Worm (Caenorhabditis elegans): ENCODE data around the gene chmp-7.

chmp-7 gene

ce11 chrII:9070740-9071139 is 16.0 kb downstream of the chmp-7 start, which contains the start of gene T24B8.4:
Gene T24B8.4 (minus strand): TSS chrII:9070840.
- no peak for TF ChIP-seq spr-1 (tag; optimal IDR thresholded peaks at IDR 0.05)
- no peak for TF ChIP-seq pha-4 (GFP tag; IDR thresholded peaks at IDR 0.05)
- TF ChIP-seq pha-4 (tag; optimal IDR thresholded peaks at IDR 0.05) = no peak
- no peak for TF ChIP-seq snpc-4 (tag; optimal IDR thresholded peaks at IDR 0.05)
- no peak for TF ChIP-seq aha-1 (tag)

ce11 chrII:9072769-9073168 is 18.0 kb downstream of the chmp-7 start:
- TF ChIP-seq unc-62 (GFP tag; optimal IDR thresholded peaks at IDR 0.05 in 1 of 2) (peak in 1 of 2 experiments; percentile 52), unc-62 (tag; optimal IDR thresholded peaks at IDR 0.05) (no peak), nhr-102 (tag; optimal IDR thresholded peaks at IDR 0.05) (no peak)

- TF ChIP-seq dmd-8 (GFP tag; IDR thresholded peaks at IDR 0.05) (no peak), unc-62 (GFP tag; optimal IDR thresholded peaks at IDR 0.05 in 1 of 2) (peak in 1 of 2 experiments; percentile 97), unc-62 (tag; optimal IDR thresholded peaks at IDR 0.05) (no peak)
Measured at ce11 chrII:9074492-9074891, 19.7 kb downstream of the chmp-7 start.

ce11 chrII:9076098-9076879 is 21.5 kb downstream of the chmp-7 start:
- TF ChIP-seq mdl-1 (tag; optimal IDR thresholded peaks at IDR 0.05) (peak in 1 of 2 experiments; percentile 9), nhr-28 (tag; optimal IDR thresholded peaks at IDR 0.05) (peak; percentile 13), aha-1 (tag) (peak; percentile 92), hif-1 (tag; optimal IDR thresholded peaks at IDR 0.05) (no peak), nhr-25 (tag; optimal IDR thresholded peaks at IDR 0.05; ENCODE audit: borderline replicate concordance, insufficient read depth) (no peak), Y5F2A.4 (GFP tag; optimal IDR thresholded peaks at IDR 0.05) (no peak), mxl-3 (GFP tag; optimal IDR thresholded peaks at IDR 0.05) (peak; percentile 73), hlh-30 (tag; optimal IDR thresholded peaks at IDR 0.05; ENCODE audit: insufficient read depth) (peak; percentile 53), ceh-82 (tag; optimal IDR thresholded peaks at IDR 0.05) (no peak), pqm-1 (tag; optimal IDR thresholded peaks at IDR 0.05) (peak; percentile 57), dmd-6 (GFP tag; IDR thresholded peaks at IDR 0.05) (peak; percentile 35), nhr-76 (tag; optimal IDR thresholded peaks at IDR 0.05) (no peak)

- TF ChIP-seq hlh-30 (tag; optimal IDR thresholded peaks at IDR 0.05; ENCODE audit: insufficient read depth) (no peak), Y48G9A.11 (GFP tag; IDR thresholded peaks at IDR 0.05) (no peak), fos-1 (tag; optimal IDR thresholded peaks at IDR 0.05) (no peak), zag-1 (tag; optimal IDR thresholded peaks at IDR 0.05) (no peak), unc-39 (tag; optimal IDR thresholded peaks at IDR 0.05) (no peak), T26A8.4 (GFP tag; IDR thresholded peaks at IDR 0.05) (no peak), unc-62 (GFP tag; optimal IDR thresholded peaks at IDR 0.05 in 1 of 2) (peak in 1 of 2 experiments; percentile 97), unc-62 (tag; optimal IDR thresholded peaks at IDR 0.05) (no peak), F37D6.2 (tag; optimal IDR thresholded peaks at IDR 0.05) (no peak), hlh-11 (tag; optimal IDR thresholded peaks at IDR 0.05) (peak; percentile 67), daf-16 (GFP tag; optimal IDR thresholded peaks at IDR 0.05) (peak in 1 of 2 experiments; percentile 91), daf-16 (tag; optimal IDR thresholded peaks at IDR 0.05) (no peak), ceh-82 (tag; optimal IDR thresholded peaks at IDR 0.05) (no peak), tra-1 (GFP tag; IDR thresholded peaks at IDR 0.05) (no peak), nhr-11 (tag; optimal IDR thresholded peaks at IDR 0.05) (peak; percentile 24), hif-1 (tag; optimal IDR thresholded peaks at IDR 0.05) (no peak), nhr-10 (tag; optimal IDR thresholded peaks at IDR 0.05) (no peak), ZK337.2 (GFP tag; IDR thresholded peaks at IDR 0.05) (no peak), jun-1 (tag; optimal IDR thresholded peaks at IDR 0.05) (no peak), daf-8 (GFP tag; IDR thresholded peaks at IDR 0.05) (no peak), hmg-1.1 (GFP tag; IDR thresholded peaks at IDR 0.05) (no peak), egl-43 (GFP tag; IDR thresholded peaks at IDR 0.05) (no peak), set-16 (GFP tag; IDR thresholded peaks at IDR 0.05) (no peak), ces-1 (GFP tag; optimal IDR thresholded peaks at IDR 0.05) (no peak), madf-5 (GFP tag; IDR thresholded peaks at IDR 0.05) (no peak)
Measured at ce11 chrII:9078351-9078750, 23.6 kb downstream of the chmp-7 start.

Data from whole organism, L4 larva.